Fruit fly (Drosophila melanogaster): ENCODE results near the gene CG4953.

DNA sequence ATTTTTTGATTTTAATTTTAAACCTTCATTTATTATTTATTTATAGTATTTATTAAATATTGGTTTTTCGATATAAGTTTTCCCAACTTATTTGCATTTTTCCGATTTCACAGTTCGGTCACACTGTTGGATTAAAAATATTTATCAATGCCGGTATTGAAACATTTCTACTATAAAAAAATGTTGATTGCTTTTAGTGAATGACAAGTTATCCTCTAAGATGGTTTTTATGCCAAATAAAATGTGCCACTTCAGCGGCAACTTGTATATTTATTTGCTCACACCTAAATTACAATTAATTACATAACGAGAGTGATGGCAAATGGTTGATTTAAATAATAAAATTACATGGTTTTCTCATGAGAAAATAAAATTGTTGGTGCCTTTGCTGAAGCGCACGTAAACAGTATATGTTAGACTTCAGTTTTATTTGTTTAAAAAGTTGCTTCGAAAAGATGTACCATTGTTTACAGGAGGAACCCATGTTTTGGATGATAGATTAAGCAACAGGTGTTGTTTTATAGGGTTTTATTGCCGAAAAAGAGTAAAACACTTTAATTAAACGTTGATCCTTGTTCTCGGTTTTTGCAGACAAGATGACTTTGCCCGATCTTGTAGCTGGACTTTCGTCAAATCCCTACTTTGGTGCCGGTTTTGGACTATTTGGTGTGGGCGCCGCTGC lies 43.8 kb upstream of the CG4953 start, which contains the start of gene Bcs1:
- TF ChIP-seq psq (optimal IDR thresholded peaks at IDR 0.05) (no peak), usp (GFP tag; optimal IDR thresholded peaks at IDR 0.05) (no peak)

Measured in whole organism.